Fruit fly (Drosophila melanogaster): ENCODE data around the gene CG46320.

The CG46320 gene

dm6 chr3L:5770817-5771425 lies 107.0 kb downstream of the CG46320 start (continued):
- 0 out of 2 replicates have a peak, but pooled peaks have one; percentile 33 for TF ChIP-seq Awh (GFP tag; IDR thresholded peaks at IDR 0.05)
- TF ChIP-seq sens-2 (GFP tag; IDR thresholded peaks at IDR 0.05), result 0 out of 2 replicates have a peak, but pooled peaks have one; percentile 29
- peak; percentile 76 for TF ChIP-seq CG10654 (GFP tag; optimal IDR thresholded peaks at IDR 0.05)
- TF ChIP-seq CG13775 (GFP tag; optimal IDR thresholded peaks at IDR 0.05), result peak; percentile 75
- TF ChIP-seq CG15479 (GFP tag; optimal IDR thresholded peaks at IDR 0.05), result no peak
- TF ChIP-seq Kr (GFP tag; optimal IDR thresholded peaks at IDR 0.05), result no peak
- TF ChIP-seq CG13424 (tag; optimal IDR thresholded peaks at IDR 0.05), result peak; percentile 92
- peak; percentile 86 for TF ChIP-seq CG15601 (tag; optimal IDR thresholded peaks at IDR 0.05)
- TF ChIP-seq CG17829 (tag; optimal IDR thresholded peaks at IDR 0.05), result peak; percentile 81
- TF ChIP-seq CG30020 (tag; optimal IDR thresholded peaks at IDR 0.05), result peak; percentile 73
- peak; percentile 39; the same call in 1 of the 3 replicates for TF ChIP-seq CG11456 (GFP tag; IDR thresholded peaks at IDR 0.05)
- peak; percentile 52 for TF ChIP-seq CG4617 (GFP tag; optimal IDR thresholded peaks at IDR 0.05; ENCODE audit: borderline replicate concordance)
- no peak for TF ChIP-seq CG14965 (GFP tag; optimal IDR thresholded peaks at IDR 0.05; ENCODE audit: borderline replicate concordance)
- peak; percentile 85 for TF ChIP-seq CrebB (tag; optimal IDR thresholded peaks at IDR 0.05)
- TF ChIP-seq Hr78 (GFP tag; optimal IDR thresholded peaks at IDR 0.05), result peak in 1 of 2 experiments; percentile 48
- TF ChIP-seq CG10366 (GFP tag; IDR thresholded peaks at IDR 0.05), result peak; percentile 57; the same call in 1 of the 2 replicates
- peak; percentile 87 for TF ChIP-seq CG2712 (tag; optimal IDR thresholded peaks at IDR 0.05)
- peak; percentile 61 for TF ChIP-seq Usf (GFP tag; optimal IDR thresholded peaks at IDR 0.05)
- TF ChIP-seq E2f1 (GFP tag; IDR thresholded peaks at IDR 0.05), result peak; percentile 80
- peak; percentile 68 for TF ChIP-seq CG11247 (GFP tag; IDR thresholded peaks at IDR 0.05)
- peak; percentile 80 for TF ChIP-seq Xbp1 (GFP tag; optimal IDR thresholded peaks at IDR 0.05)
- peak; percentile 49 for TF ChIP-seq CG4282 (GFP tag; optimal IDR thresholded peaks at IDR 0.05)
- peak; percentile 98 for TF ChIP-seq CG9215 (GFP tag; IDR thresholded peaks at IDR 0.05)
- TF ChIP-seq Gug (GFP tag; IDR thresholded peaks at IDR 0.05), result peak; percentile 62; the same call in 3 of the 4 replicates
- peak; percentile 85 for TF ChIP-seq nerfin-1 (tag; optimal IDR thresholded peaks at IDR 0.05)
- no peak for TF ChIP-seq CG11723 (GFP tag; optimal IDR thresholded peaks at IDR 0.05)
- peak; percentile 85 for TF ChIP-seq Fer3 (tag; optimal IDR thresholded peaks at IDR 0.05)
- peak; percentile 77 for TF ChIP-seq Mad (GFP tag; optimal IDR thresholded peaks at IDR 0.05)
- TF ChIP-seq CG17186 (GFP tag; optimal IDR thresholded peaks at IDR 0.05), result peak; percentile 61
- no peak for TF ChIP-seq Lim3 (GFP tag; IDR thresholded peaks at IDR 0.05)
- peak; percentile 73 for TF ChIP-seq CG18011 (GFP tag; optimal IDR thresholded peaks at IDR 0.05)
- TF ChIP-seq CG7963 (GFP tag; IDR thresholded peaks at IDR 0.05; ENCODE audit: partially characterized antibody), result no peak
- TF ChIP-seq CG9876 (GFP tag; optimal IDR thresholded peaks at IDR 0.05), result peak; percentile 38
- TF ChIP-seq CG11398 (GFP tag; optimal IDR thresholded peaks at IDR 0.05), result peak; percentile 62
- no peak for TF ChIP-seq pan (optimal IDR thresholded peaks at IDR 0.05)
- no peak for TF ChIP-seq pan (GFP tag; optimal IDR thresholded peaks at IDR 0.05 in 1 of 2, IDR thresholded peaks at IDR 0.05 in 1 of 2)
- no peak for TF ChIP-seq CkIIα-i1 (GFP tag; IDR thresholded peaks at IDR 0.05)
- TF ChIP-seq CG10321 (GFP tag; IDR thresholded peaks at IDR 0.05), result peak; percentile 100
- peak; percentile 80 for TF ChIP-seq fd3F (GFP tag; optimal IDR thresholded peaks at IDR 0.05)
- no peak; the same call in none of the 2 replicates for TF ChIP-seq CG31441 (GFP tag; IDR thresholded peaks at IDR 0.05)
- no peak for TF ChIP-seq hth (optimal IDR thresholded peaks at IDR 0.05)
- TF ChIP-seq repo (GFP tag; optimal IDR thresholded peaks at IDR 0.05), result peak; percentile 64
- peak; percentile 90 for TF ChIP-seq CG34422 (GFP tag; IDR thresholded peaks at IDR 0.05)
- TF ChIP-seq CG1647 (GFP tag; optimal IDR thresholded peaks at IDR 0.05), result peak; percentile 68
- peak; percentile 84 for TF ChIP-seq CG15696 (tag; optimal IDR thresholded peaks at IDR 0.05)
- TF ChIP-seq lbe (GFP tag; optimal IDR thresholded peaks at IDR 0.05), result peak; percentile 84
- peak; percentile 98 for TF ChIP-seq sens (GFP tag)
- TF ChIP-seq tap (tag; optimal IDR thresholded peaks at IDR 0.05), result no peak
- no peak for TF ChIP-seq Scr (GFP tag; IDR thresholded peaks at IDR 0.05; ENCODE audit: partially characterized antibody)
- TF ChIP-seq Gsc (GFP tag; IDR thresholded peaks at IDR 0.05), result no peak
